Fruit fly (Drosophila melanogaster) whole organism, prepupa: ENCODE measurements around the gene glo.

ENCODE experiments used
- Blimp-1 ChIP-seq: fragments of 200-800 bp; sonication (Bioruptor generic); optimal IDR thresholded peaks from 3 replicates; lab custom pipeline; 2017; ENCODE audit warnings: missing biosample characterization, missing genetic modification characterization, mild to moderate bottlenecking, moderate library complexity, missing genetic modification reagents
- CG10631 ChIP-seq: fragments of 200-800 bp; sonication (Bioruptor generic); optimal IDR thresholded peaks from 2 replicates; lab custom pipeline; 2016; ENCODE audit warnings: missing biosample characterization, missing genetic modification characterization
- CG10669 ChIP-seq: fragments of 200-800 bp; sonication (Bioruptor generic); optimal IDR thresholded peaks from 3 replicates; lab custom pipeline; 2018; ENCODE audit warnings: missing biosample characterization, mild to moderate bottlenecking, missing genetic modification characterization, moderate library complexity
- CG11294 ChIP-seq: fragments of 200-800 bp; sonication (Bioruptor generic); IDR thresholded peaks from 2 replicates; pipeline ENCODE4 v1.3.6; 2022; ENCODE audit warnings: missing biosample characterization, missing genetic modification characterization
- CG11902 ChIP-seq: fragments of 200-800 bp; sonication (Bioruptor generic); optimal IDR thresholded peaks from 3 replicates; lab custom pipeline; 2016; ENCODE audit warnings: missing biosample characterization, missing genetic modification characterization
- CG15336 ChIP-seq: fragments of 200-800 bp; sonication (Bioruptor generic); IDR thresholded peaks from 2 replicates; pipeline ENCODE4 v1.3.6; 2022; ENCODE audit warnings: missing biosample characterization, missing genetic modification characterization
- CG1621 ChIP-seq: fragments of 200-800 bp; sonication (Bioruptor generic); optimal IDR thresholded peaks from 3 replicates; lab custom pipeline; 2018; ENCODE audit warnings: missing biosample characterization, mild to moderate bottlenecking, missing genetic modification characterization
- CG16779 ChIP-seq: fragments of 200-800 bp; sonication (Bioruptor generic); optimal IDR thresholded peaks from 3 replicates; lab custom pipeline; 2017; ENCODE audit warnings: missing biosample characterization, mild to moderate bottlenecking, missing genetic modification characterization
- CG3032 ChIP-seq: fragments of 200-800 bp; optimal IDR thresholded peaks from 2 replicates; lab custom pipeline; 2019; ENCODE audit warnings: missing biosample characterization, mild to moderate bottlenecking, missing genetic modification characterization, moderate library complexity
- CG31627 ChIP-seq: fragments of 200-800 bp; sonication (Bioruptor generic); optimal IDR thresholded peaks from 3 replicates; lab custom pipeline; 2016; ENCODE audit warnings: missing biosample characterization, missing genetic modification characterization
- CG32006 ChIP-seq: fragments of 200-800 bp; sonication (Bioruptor generic); optimal IDR thresholded peaks from 3 replicates; lab custom pipeline; 2017; ENCODE audit warnings: missing biosample characterization, mild to moderate bottlenecking, missing genetic modification characterization
- CG34406 ChIP-seq: fragments of 200-800 bp; sonication (Bioruptor generic); optimal IDR thresholded peaks from 3 replicates; lab custom pipeline; 2016; ENCODE audit warnings: missing biosample characterization, missing genetic modification characterization
- CG3919 ChIP-seq: fragments of 200-800 bp; sonication (Bioruptor generic); optimal IDR thresholded peaks from 3 replicates; lab custom pipeline; 2016; ENCODE audit warnings: missing biosample characterization, missing genetic modification characterization
- CG4318 ChIP-seq: fragments of 200-800 bp; sonication (Bioruptor generic); optimal IDR thresholded peaks from 3 replicates; lab custom pipeline; 2017; ENCODE audit warnings: missing biosample characterization, mild to moderate bottlenecking, missing genetic modification characterization
- CG6163 ChIP-seq: fragments of 200-800 bp; sonication (Bioruptor generic); IDR thresholded peaks from 3 replicates; pipeline ENCODE4 v1.3.6; 2022; ENCODE audit warnings: missing biosample characterization, missing genetic modification characterization
- CG6276 ChIP-seq: fragments of 200-800 bp; sonication (Bioruptor generic); optimal IDR thresholded peaks from 2 replicates; lab custom pipeline; 2017; ENCODE audit warnings: missing biosample characterization, mild to moderate bottlenecking, missing genetic modification characterization
- CG6792 ChIP-seq: fragments of 200-800 bp; sonication (Bioruptor generic); optimal IDR thresholded peaks from 3 replicates; lab custom pipeline; 2016; ENCODE audit warnings: missing biosample characterization, missing genetic modification characterization
- CG6808 ChIP-seq: fragments of 200-800 bp; sonication (Bioruptor generic); optimal IDR thresholded peaks from 3 replicates; lab custom pipeline; 2017; ENCODE audit warnings: missing biosample characterization, missing genetic modification characterization, mild to moderate bottlenecking, moderate library complexity, missing genetic modification reagents
- CG6854 ChIP-seq: fragments of 200-800 bp; sonication (Bioruptor generic); optimal IDR thresholded peaks from 2 replicates; lab custom pipeline; 2017; ENCODE audit warnings: missing biosample characterization, mild to moderate bottlenecking, missing genetic modification characterization
- CG7368 ChIP-seq: fragments of 200-800 bp; sonication (Bioruptor generic); optimal IDR thresholded peaks from 3 replicates; lab custom pipeline; 2016; ENCODE audit warnings: missing biosample characterization, missing genetic modification characterization
- CG8119 ChIP-seq: fragments of 200-800 bp; sonication (Bioruptor generic); IDR thresholded peaks from 3 replicates; pipeline ENCODE4 v1.3.6; 2022; ENCODE audit warnings: missing biosample characterization, missing genetic modification characterization
- CG8632 ChIP-seq: fragments of 200-800 bp; sonication (Bioruptor generic); optimal IDR thresholded peaks from 3 replicates; lab custom pipeline; 2016; ENCODE audit warnings: missing biosample characterization, missing genetic modification characterization
- CG9139 ChIP-seq: fragments of 200-800 bp; sonication (Bioruptor generic); optimal IDR thresholded peaks from 3 replicates; lab custom pipeline; 2017; ENCODE audit warnings: missing biosample characterization, mild to moderate bottlenecking, missing genetic modification characterization
- Eip75B ChIP-seq: fragments of 200-800 bp; sonication (Bioruptor generic); optimal IDR thresholded peaks from 3 replicates; lab custom pipeline; 2016; ENCODE audit warnings: missing biosample characterization, missing genetic modification characterization
- Eip78C ChIP-seq: fragments of 200-800 bp; sonication (Bioruptor generic); peaks from one replicate; lab custom pipeline; 2016; ENCODE audit warnings: missing biosample characterization, missing genetic modification characterization
- Eip93F ChIP-seq: fragments of 200-800 bp; sonication (Bioruptor generic); optimal IDR thresholded peaks from 2 replicates; lab custom pipeline; 2016; ENCODE audit warnings: missing biosample characterization, mild to moderate bottlenecking, missing genetic modification characterization
- Ets21C ChIP-seq: fragments of 200-800 bp; sonication (Bioruptor generic); optimal IDR thresholded peaks from 3 replicates; lab custom pipeline; 2016; ENCODE audit warnings: missing biosample characterization, missing genetic modification characterization
- Hr38 ChIP-seq: sonication (Bioruptor generic); optimal IDR thresholded peaks from 2 replicates; lab custom pipeline; 2016; ENCODE audit warnings: missing biosample characterization, missing genetic modification characterization
- Hr39 ChIP-seq: fragments of 200-800 bp; sonication (Bioruptor generic); optimal IDR thresholded peaks from 2 replicates; lab custom pipeline; 2016; ENCODE audit warnings: missing biosample characterization, missing genetic modification characterization
- Hr4 ChIP-seq: fragments of 200-800 bp; sonication (Bioruptor generic); optimal IDR thresholded peaks from 3 replicates; lab custom pipeline; 2016; ENCODE audit warnings: missing biosample characterization, missing genetic modification characterization
- Lpt ChIP-seq: fragments of 200-800 bp; sonication (Bioruptor generic); optimal IDR thresholded peaks from 3 replicates; lab custom pipeline; 2016; ENCODE audit warnings: missing biosample characterization, missing genetic modification characterization
- Met ChIP-seq: fragments of 200-800 bp; sonication (Bioruptor generic); optimal IDR thresholded peaks from 3 replicates; lab custom pipeline; 2016; ENCODE audit warnings: missing biosample characterization, missing genetic modification characterization
- OdsH ChIP-seq: fragments of 200-800 bp; sonication (Bioruptor generic); optimal IDR thresholded peaks from 3 replicates; lab custom pipeline; 2016; ENCODE audit warnings: missing biosample characterization, missing genetic modification characterization
- Sox102F ChIP-seq: fragments of 200-800 bp; sonication (Bioruptor generic); optimal IDR thresholded peaks from 2 replicates; lab custom pipeline; 2016; ENCODE audit warnings: missing biosample characterization, mild to moderate bottlenecking, missing genetic modification characterization
- Sox14 ChIP-seq: fragments of 200-800 bp; sonication (Bioruptor generic); optimal IDR thresholded peaks from 3 replicates; lab custom pipeline; 2016; ENCODE audit warnings: missing biosample characterization, missing genetic modification characterization
- Sox15 ChIP-seq: fragments of 200-800 bp; sonication (Bioruptor generic); optimal IDR thresholded peaks from 3 replicates; lab custom pipeline; 2016; ENCODE audit warnings: missing biosample characterization, missing genetic modification characterization
- achi ChIP-seq: fragments of 200-800 bp; sonication (Bioruptor generic); optimal IDR thresholded peaks from 3 replicates; lab custom pipeline; 2016; ENCODE audit warnings: missing biosample characterization, missing genetic modification characterization
- acj6 ChIP-seq: fragments of 200-800 bp; sonication (Bioruptor generic); optimal IDR thresholded peaks from 3 replicates; lab custom pipeline; 2016; ENCODE audit warnings: missing biosample characterization, missing genetic modification characterization
- cyc ChIP-seq: fragments of 200-800 bp; sonication (Bioruptor generic); optimal IDR thresholded peaks from 3 replicates; lab custom pipeline; 2016; ENCODE audit warnings: missing biosample characterization, missing genetic modification characterization
- dac ChIP-seq: fragments of 200-800 bp; sonication (Bioruptor generic); optimal IDR thresholded peaks from 2 replicates; lab custom pipeline; 2017; ENCODE audit warnings: missing biosample characterization, mild to moderate bottlenecking, missing genetic modification characterization
- dsx ChIP-seq: fragments of 200-800 bp; optimal IDR thresholded peaks from 3 replicates; lab custom pipeline; 2019; ENCODE audit warnings: missing biosample characterization, mild to moderate bottlenecking, missing genetic modification characterization, moderate library complexity; ENCODE audit not compliant: poor library complexity, severe bottlenecking
- esn ChIP-seq: fragments of 200-800 bp; sonication (Bioruptor generic); optimal IDR thresholded peaks from 2 replicates; lab custom pipeline; 2016; ENCODE audit warnings: missing biosample characterization, mild to moderate bottlenecking, missing genetic modification characterization, moderate library complexity
- fd85E ChIP-seq: fragments of 200-800 bp; sonication (Bioruptor generic); optimal IDR thresholded peaks from 3 replicates; lab custom pipeline; 2016; ENCODE audit warnings: missing biosample characterization, missing genetic modification characterization
- net ChIP-seq: fragments of 200-800 bp; sonication (Bioruptor generic); optimal IDR thresholded peaks from 3 replicates; lab custom pipeline; 2016; ENCODE audit warnings: missing biosample characterization, missing genetic modification characterization
- pdm3 ChIP-seq: fragments of 200-800 bp; sonication (Bioruptor generic); optimal IDR thresholded peaks from 3 replicates; lab custom pipeline; 2016; ENCODE audit warnings: missing biosample characterization, missing genetic modification characterization
- salr ChIP-seq, 2 experiments: fragments of 200-800 bp; sonication (Bioruptor generic); optimal IDR thresholded peaks; 3 replicates each; lab custom pipeline; 2016 to 2018; ENCODE audit warnings: missing biosample characterization in 2 of 2, missing genetic modification characterization in 2 of 2, mild to moderate bottlenecking in 1 of 2
- spab ChIP-seq: fragments of 200-800 bp; sonication (Bioruptor generic); optimal IDR thresholded peaks from 2 replicates; lab custom pipeline; 2017; ENCODE audit warnings: missing biosample characterization, mild to moderate bottlenecking, missing genetic modification characterization, missing genetic modification reagents
- ss ChIP-seq, 2 experiments: fragments of 200-800 bp; sonication (Bioruptor generic); optimal IDR thresholded peaks; 2 replicates in 1 of 2; 3 replicates in 1 of 2; lab custom pipeline; 2017 to 2018; ENCODE audit warnings: mild to moderate bottlenecking in 2 of 2, missing biosample characterization in 2 of 2, missing genetic modification characterization in 2 of 2, moderate library complexity in 1 of 2
- svp ChIP-seq: fragments of 200-800 bp; sonication (Bioruptor generic); peaks from one replicate; lab custom pipeline; 2016; ENCODE audit warnings: missing biosample characterization, missing genetic modification characterization
- vri ChIP-seq: fragments of 200-800 bp; sonication (Bioruptor generic); optimal IDR thresholded peaks from 3 replicates; lab custom pipeline; 2016; ENCODE audit warnings: missing biosample characterization, mild to moderate bottlenecking, missing genetic modification characterization

glo gene

DNA sequence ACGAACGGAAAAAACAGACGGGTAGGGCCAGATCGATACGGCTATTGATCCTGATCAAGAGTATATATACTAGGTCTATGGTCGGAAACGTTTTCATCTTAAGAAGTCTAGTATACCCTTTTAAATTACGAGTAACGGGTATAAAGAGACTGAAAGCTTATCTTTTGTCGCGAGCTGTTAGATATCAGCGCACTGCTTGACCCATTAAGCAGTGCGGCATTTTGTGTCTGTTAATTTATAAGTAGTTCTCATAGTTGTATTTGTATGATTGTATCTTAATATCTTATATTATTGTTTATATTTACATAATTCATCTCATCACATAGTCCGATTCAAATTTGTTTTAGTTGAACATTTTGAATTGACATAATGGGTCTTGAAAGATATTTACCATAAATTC is 11.6 kb downstream of the glo start:
- peak; percentile 66 for TF ChIP-seq Eip78C (GFP tag; lab: Kevin White, UChicago)
- no peak for TF ChIP-seq CG9139
- TF ChIP-seq, all 60 proteins: peak for 1

DNA sequence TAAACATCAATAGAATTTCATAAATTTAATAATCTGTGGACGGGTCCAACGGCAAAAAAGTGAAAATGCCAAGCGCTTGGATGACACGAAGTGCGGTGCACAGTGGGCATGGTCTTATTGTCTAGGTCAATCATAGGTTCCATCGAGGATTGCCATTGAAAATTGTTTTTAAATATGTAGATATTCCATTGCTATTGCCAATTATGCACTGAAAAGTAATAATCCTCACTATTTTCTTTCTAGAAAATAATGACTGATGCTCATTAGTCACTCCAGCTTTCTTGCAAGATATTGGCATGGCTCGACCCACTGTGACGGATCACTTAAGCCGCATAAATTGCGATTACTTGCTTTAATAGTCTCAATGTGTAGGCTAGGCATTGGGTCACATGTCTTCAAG is 12.5 kb downstream of the glo start:
- TF ChIP-seq Sox15 (peak; percentile 11), net (GFP tag; lab: Kevin White, UChicago) (peak; percentile 58), CG7368 (GFP tag; lab: Kevin White, UChicago) (peak; percentile 15), achi (GFP tag; lab: Kevin White, UChicago) (peak; percentile 63), ss (GFP tag; optimal IDR thresholded peaks at IDR 0.05; lab: Kevin White, UChicago) (peak in 1 of 2 experiments; percentile 30), CG4318 (GFP tag; lab: Kevin White, UChicago) (peak; percentile 36), CG34406 (GFP tag; lab: Kevin White, UChicago) (peak; percentile 38), Sox14 (GFP tag; lab: Kevin White, UChicago) (peak; percentile 65), Lpt (no peak), Eip75B (GFP tag; lab: Kevin White, UChicago) (peak; percentile 49), pdm3 (GFP tag; lab: Kevin White, UChicago) (peak; percentile 64), CG32006 (GFP tag; lab: Kevin White, UChicago) (peak; percentile 62), CG11902 (no peak), CG8632 (peak; percentile 40), salr (GFP tag; optimal IDR thresholded peaks at IDR 0.05; lab: Kevin White, UChicago) (no peak), CG1621 (peak; percentile 43), Sox102F (GFP tag; lab: Kevin White, UChicago) (peak; percentile 50), CG10669 (peak; percentile 56), Met (peak; percentile 25), Ets21C (peak; percentile 12), CG6792 (GFP tag; lab: Kevin White, UChicago) (peak; percentile 48), dac (GFP tag; lab: Kevin White, UChicago) (no peak), vri (GFP tag; lab: Kevin White, UChicago) (peak; percentile 7), CG6808 (GFP tag; lab: Kevin White, UChicago) (peak; percentile 44), Hr39 (GFP tag; lab: Kevin White, UChicago) (peak; percentile 51), CG11294 (GFP tag; lab: Robert Waterston, UW) (0 out of 2 replicates have a peak, but pooled peaks have one; percentile 36), CG3919 (peak; percentile 51), Hr4 (GFP tag; lab: Kevin White, UChicago) (peak; percentile 60), svp (GFP tag; lab: Kevin White, UChicago) (peak; percentile 69), fd85E (GFP tag; lab: Kevin White, UChicago) (no peak), CG6163 (peak; percentile 68), Hr38 (no peak), OdsH (peak; percentile 67), acj6 (peak; percentile 60), dsx (no peak), spab (GFP tag; lab: Kevin White, UChicago) (peak; percentile 27), Eip93F (no peak), CG6854 (GFP tag; lab: Kevin White, UChicago) (no peak), CG8119 (GFP tag; lab: Robert Waterston, UW) (peak; percentile 63), CG16779 (tag; lab: Kevin White, UChicago) (peak; percentile 22), CG9139 (no peak), Eip78C (GFP tag; lab: Kevin White, UChicago) (peak; percentile 92), Blimp-1 (GFP tag; lab: Kevin White, UChicago) (no peak), CG10631 (GFP tag; lab: Kevin White, UChicago) (peak; percentile 54), esn (GFP tag; lab: Kevin White, UChicago) (peak; percentile 49), CG15336 (GFP tag; lab: Robert Waterston, UW) (peak; percentile 51), cyc (peak; percentile 14), CG31627 (GFP tag; lab: Kevin White, UChicago) (peak; percentile 50), CG3032 (tag; lab: Kevin White, UChicago) (peak; percentile 39), CG6276 (peak; percentile 37)
